Fruit fly (Drosophila melanogaster) whole organism, larva: Measurements from ENCODE around the gene Pdp.

ENCODE experiments used
- noc ChIP-seq: fragments of 200-800 bp; sonication (Bioruptor generic); optimal IDR thresholded peaks from 3 replicates; lab custom pipeline; 2019; ENCODE audit warnings: missing biosample characterization, mild to moderate bottlenecking, missing genetic modification characterization, moderate library complexity

Pdp gene

DNA sequence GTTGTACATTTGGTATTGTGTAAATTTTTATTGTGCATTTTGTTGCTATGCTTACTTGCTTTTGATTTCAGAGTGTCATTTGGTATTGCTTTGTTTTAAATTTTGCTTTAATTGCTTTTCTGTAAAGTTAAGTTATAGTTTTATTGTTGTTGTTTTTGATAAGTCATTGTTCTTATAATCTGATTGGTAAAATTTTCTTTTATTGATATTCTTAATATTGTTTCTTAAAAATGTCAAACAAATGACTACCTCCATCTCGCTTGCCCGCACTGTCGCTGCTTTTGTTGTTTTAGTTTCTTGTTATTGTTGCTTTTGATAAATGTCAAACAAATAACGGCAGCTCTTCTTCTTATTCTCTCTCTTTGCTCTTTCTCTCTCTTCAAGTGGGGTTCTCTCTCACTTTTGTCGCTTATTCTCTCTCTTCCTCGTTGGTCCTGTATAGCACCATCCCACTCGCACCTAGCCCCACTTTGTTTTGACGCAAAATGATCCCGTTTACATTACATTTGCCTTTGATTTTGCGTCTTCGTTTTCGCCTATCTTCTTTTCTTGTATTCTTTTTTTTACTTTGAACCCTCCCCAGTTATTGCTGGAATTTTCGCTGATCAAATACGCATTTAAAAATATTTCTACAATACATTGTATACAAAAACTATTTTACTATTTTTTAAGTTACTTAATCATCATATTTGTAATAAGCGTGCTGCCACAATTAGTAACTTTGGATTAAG lies 24.6 kb downstream of the Pdp start:
- TF ChIP-seq noc, result no peak

DNA sequence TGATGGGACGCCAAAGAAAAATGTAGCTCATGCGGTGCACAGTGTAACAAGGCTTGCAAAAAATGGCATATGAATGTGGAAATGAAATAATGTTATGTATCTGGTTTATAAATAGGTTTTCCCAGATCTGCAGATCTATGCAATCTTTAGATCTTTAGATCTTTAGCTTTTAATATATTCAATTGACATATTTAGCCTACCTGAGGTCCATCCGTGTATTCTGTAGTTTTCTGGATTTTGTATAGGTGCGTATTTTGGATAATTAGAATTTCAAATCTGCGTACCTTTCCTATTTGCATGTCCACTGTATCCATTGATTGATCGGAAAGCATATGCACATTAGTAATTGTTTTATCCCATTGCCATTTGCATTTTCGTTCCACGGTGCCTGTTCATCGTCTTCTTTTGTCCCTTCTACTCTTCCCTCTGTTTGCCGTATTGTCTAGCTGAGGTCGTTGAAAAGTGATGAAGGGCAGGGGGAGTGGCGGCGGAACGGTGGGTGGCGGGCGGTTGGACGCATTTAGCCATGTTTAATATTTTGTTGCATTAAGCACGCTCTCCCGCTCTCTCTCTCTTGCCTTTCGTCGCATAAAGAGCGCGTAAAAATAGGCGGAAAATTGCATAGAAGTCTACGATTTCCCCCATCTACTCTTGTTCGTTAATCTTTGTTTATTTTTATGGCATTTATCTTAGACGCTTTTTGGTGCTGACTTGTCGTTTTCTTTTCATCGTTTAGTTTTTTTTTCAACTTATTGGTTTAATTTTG lies 25.3 kb downstream of the Pdp start, which contains the start of gene CHES-1-like:
CHES-1-like (minus strand) TSS at position 444 of the 766 bp plus-strand sequence.
- TF ChIP-seq noc, result peak; percentile 93

DNA sequence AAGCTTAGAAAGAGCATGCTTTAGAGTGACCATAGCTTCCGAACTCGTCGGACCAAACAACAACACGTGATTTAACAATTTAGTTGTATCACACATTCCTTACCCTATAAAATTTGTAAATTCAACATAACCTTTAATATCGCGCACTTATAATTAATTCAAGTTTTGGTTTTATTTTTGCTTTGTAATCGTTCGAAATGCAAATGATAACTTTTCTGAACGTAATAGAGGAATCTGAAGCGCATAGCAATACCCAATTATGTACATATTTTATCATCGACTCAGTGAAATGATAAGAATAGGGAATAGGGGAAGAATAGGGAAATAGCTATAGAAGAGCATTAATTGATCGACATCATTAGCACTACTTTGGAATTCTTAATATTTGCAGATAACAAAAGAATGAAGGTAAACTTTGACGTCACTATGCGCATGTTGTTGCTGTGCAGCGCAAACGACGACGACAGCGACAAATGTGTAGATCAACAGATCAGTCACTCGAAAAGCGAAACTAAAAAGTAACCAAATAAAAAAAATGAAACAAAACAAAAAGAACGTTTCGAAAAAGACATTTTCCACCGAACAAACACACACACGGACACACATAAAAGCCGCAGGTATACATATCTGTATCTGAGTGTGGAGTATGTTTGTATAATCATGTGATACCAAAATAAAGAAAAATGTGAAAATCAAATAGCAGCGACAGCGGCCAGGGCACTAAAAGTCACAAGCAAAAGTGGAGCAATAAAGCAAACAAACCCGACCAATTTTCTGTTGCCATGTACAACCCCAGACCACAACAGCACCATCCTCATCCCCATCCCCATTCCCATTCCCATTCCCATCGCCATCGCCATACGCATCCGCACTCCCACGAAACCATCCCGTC lies 26.9 kb downstream of the Pdp start:
- TF ChIP-seq noc, result no peak

DNA sequence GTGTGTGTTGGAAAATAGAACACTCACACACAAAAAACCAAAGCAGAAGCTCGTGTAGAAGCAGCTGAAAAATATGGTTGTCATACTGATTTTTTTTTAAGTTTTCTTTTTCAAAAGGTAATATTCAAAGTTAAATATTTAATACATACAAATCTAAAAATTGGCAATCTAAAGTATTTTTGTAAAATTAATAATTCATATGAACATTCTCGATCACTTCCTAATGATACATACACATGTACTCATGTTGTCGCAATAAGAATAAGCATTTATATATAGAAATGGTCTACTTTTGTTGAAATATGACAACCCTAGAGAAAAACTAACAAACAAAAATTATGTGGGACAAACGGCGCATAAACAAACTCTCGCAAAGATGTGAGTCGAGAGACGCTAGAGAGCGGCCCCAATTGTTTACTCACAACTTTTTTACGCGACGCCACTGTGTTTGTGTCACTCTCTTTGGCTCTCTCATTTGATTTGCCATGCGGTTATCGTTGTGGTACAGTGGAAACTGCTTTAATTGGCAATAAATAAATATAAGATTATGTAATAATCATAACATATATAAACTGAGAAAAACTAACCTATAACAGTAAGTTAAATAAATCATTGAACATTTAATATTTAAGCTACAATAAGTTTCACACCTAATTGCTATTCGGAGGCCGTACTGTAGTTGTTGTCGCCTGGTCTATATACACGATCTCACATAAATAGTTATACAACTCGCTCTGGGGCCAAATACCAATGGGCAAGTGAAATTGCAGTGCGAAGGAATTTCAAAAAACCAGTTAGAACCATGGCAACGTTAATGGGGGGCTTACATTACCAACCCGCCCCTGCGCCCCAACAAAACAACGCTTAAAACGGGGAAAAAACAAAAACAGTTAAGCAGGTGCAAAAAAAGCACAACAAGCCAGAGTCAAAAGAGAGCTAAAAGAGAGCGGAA lies 27.8 kb downstream of the Pdp start:
- peak; percentile 99 for TF ChIP-seq noc

DNA sequence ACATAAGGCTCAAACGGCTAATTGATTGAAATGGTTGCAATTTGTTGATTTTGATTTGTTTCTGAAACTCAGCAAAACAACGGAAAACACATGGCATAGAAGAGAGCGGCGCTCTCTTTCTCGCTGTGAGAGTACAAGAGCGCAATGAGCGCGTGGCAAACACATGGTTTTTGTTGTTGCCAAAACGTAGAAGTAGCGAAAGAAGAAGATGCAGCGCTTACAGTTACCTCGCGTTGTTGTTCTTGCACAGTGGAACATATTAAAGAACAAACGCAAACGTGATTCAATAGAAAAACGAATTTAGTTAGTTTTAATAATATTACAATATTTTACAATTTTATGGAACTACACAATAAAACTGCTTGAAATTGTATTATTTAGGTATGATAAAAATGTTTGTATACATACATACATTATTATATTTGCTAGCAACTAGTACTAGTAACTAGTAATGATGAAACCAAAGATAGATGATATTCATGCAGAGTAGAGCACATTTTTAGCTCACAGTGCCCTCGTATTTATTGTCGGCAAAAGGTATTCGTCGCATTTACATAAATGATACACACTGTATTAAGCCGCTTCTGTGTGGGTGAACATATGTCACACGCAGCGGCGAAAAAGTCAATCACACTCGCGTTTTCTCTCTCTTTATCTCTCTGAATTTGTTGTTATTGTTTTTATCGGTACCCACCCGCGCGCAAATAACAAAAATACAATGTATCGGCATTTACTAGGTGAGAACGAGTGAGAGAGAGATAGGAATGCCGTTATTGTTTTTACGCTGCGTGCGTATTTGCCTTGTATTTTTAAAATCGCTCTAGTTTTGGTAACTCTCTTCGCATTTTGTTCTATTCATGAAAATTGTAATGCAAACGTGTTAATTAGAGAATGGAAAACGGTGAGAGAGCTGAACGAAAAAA lies 29.0 kb downstream of the Pdp start:
- TF ChIP-seq noc, result peak; percentile 98

DNA sequence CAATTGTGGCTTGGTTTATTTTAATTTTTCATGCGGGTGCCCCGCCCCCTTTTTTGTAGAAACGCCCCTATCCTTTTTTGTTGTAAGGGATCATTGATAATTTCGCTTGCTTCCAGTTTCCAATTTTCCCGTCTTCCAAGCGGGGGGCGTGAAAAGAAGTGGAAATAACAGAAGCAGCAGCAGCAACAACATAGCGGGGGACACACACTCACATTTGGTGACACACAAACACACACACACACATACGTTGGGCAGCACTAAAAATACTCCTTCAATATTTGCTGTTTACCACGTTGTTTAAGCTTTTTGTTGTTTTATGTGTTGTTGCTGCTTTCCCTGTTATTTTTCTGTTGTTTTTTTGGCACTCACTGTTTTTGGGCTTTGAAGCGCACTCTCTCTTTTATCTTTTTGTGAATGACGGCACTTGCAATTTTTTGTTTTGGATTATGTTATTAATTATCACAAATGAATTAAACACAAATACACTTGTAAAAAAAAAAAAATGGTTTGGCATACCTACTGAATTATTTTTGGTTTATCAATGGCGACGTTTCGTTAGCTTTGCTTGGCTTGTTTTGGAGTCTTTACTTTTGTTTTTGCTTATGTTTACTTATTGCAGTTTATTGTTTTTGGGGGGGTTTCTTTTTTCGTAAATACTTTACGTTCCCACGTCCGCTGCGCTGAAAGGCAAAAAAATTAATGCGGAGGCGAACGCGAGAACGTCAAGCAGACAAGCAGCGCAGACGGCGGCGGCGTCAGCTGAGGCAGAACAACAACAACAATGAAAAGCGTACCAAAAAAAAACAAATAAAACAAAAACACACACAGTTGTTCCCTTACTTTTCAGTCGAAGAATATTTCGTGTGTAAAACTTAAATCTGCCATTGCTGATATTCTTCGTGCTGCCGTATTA lies 29.9 kb downstream of the Pdp start:
- TF ChIP-seq noc, result no peak

DNA sequence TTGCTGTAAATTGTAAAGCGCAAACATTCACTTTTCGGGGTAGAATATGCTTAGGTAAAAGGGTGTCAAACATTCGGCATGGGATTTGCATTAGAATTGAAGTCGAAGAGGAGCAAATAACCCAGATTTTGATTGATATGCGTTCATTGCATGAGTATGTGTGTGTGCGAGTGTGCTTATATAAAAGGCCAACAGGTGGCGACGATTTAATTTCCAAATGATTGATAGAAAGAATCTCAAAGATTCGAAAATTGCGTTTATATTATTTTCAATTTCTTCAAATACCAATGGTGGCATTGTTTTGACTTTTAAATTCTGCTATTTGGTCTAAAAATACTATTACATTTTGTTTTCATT lies 30.6 kb downstream of the Pdp start:
- TF ChIP-seq noc, result peak; percentile 21

DNA sequence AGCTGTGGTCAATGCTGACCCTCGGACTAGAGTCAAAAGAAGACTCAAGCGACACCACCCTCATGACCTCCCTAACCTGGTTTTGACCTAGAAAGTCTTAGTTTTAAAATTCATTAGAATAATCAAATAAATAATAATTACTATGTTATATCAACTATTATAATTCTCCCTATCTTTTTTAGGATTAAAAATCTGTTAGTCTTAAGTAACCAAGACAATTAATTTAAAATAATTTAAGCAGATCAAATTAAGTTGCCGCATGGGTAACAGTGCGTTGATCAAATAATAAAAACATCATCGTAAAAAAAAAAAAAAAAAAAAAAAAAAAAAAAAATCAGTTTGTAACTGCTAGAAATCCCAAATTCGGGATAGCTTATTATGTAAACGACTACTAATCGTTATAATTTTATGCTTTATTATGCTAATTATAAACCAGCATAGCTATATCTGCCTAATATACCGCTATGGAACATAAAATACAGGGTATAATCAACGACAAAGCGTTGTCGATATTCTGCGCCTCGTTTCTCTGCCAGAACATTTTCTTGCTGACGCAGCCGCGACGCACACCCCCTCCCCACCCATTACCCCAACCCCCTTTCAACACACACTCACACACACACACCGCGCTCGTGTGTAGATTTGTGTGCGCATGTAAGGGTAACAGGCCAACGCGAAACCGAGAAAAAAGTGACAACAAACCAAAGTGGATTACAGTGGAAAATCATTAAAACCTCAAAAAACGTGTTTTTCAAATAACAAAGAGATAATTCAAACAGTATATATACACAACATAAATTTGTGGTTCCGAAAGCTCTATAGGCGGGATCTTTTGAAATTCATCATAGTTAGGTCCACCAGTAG lies 31.2 kb downstream of the Pdp start:
- peak; percentile 78 for TF ChIP-seq noc

DNA sequence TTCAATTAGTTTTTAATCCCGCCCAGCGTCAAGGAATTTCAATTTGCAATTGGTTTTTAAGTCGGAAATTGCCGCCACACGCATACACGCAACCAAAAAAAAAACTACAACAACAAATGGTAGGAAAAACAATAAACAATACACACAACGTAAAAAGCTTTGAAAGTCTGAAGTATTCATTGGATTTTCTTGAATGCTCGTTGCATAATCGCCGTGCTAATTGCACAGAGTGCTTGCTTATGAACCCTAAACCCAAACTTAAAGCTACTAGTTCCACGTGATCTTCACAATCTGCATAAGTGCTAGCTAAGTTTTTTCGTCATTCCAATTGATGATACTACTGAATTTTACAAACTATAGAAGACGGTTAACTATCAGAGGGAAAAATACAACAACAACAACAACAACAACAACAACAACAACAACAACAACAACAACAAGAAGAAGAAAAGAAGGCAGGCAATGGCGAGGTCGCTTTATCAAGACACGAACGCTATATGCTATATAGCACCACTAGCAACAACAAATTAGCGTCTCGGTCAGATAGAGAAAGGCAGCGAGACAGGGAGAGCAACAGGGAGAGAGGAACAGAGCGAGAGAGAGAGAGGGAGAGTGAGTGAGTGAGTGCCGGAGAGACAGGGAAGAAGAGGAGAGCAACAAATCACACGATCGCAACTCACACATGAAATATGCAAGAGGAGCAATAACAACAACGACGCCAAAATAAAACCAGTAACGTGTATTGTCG lies 32.1 kb downstream of the Pdp start:
- no peak for TF ChIP-seq noc

DNA sequence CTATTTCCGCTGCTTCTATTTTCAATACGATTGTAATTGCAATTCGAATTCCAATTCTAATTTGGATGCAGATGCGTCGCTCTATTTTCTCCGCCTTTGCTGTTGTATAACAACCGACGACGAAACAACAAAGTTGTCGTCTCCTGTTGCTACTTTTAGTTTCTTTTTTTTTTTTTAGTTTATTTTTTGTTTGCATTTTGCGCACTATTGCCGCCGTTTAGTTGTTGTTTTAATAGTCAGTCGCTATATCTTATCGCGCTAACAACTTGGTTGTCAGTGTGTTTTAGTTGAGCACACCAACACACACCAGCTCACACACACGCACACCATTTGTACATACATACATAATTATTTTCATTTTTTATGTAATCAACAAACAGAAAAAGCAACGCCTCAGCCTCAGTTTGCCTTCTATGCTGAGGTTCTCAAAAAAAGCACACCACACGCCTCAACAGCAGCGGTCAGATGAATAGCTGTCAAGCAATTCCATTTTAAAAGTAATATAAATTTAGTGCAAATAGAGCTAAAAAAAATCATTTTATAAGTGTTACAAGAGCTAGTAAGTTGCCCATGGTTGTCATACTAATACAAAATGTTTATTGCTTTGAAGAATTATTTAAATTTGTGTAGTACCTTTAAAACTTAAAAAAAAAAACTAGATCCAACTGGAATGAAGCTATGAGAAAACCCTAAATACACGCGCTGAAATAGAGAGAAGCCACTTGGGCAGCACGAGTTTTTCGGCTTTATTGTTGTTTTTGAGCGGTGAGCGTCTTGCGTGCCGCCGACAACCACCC lies 33.0 kb downstream of the Pdp start:
- TF ChIP-seq noc, result peak; percentile 94

DNA sequence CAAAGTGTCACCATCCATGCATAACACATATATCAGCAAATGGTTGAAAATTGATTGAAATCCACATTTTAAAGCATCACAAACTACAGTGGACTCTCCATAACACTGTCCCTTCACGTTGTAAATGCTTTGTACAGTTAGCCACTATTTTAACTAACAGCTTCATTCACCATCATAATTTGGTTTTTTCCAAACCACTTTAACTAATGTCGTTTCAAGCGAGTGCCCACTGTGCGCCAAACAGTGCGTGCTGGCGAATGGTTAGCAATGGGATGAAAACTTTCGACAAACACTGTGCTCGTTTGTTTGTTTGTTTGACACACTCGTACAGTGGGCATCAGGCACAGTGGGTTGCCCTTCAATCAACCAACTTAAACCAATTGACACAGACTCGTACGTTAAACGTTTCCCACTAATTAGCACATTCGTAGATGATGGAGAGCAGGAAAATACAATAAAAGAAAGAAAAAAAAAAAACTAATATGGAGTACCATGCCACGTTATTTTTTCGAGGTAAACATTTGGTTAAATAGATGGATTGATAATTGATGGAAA lies 34.1 kb downstream of the Pdp start:
- TF ChIP-seq noc, result peak; percentile 97
